Worm (Caenorhabditis elegans) whole organism, L4 larva: ENCODE data around the gene K02D10.2.

Experiments
- D1046.2 ChIP-seq: fragments of 200-800 bp; sonication (Bioruptor generic); IDR thresholded peaks from 2 replicates; pipeline ENCODE4 v1.3.6; 2022; ENCODE audit warnings: missing genetic modification characterization, missing compliant biosample characterization
- F10B5.3 ChIP-seq: sonication (generic microtip); optimal IDR thresholded peaks from 2 replicates; lab custom pipeline; 2016; ENCODE audit warnings: mild to moderate bottlenecking, missing genetic modification characterization, missing compliant biosample characterization
- F26F4.8 ChIP-seq: fragments of 200-800 bp; sonication (Bioruptor generic); conservative IDR thresholded peaks from 2 replicates; pipeline ENCODE4 v1.3.6; 2022; ENCODE audit warnings: missing genetic modification characterization, missing compliant biosample characterization
- F49E8.2 ChIP-seq: sonication (generic microtip); optimal IDR thresholded peaks from 2 replicates; lab custom pipeline; 2016; ENCODE audit warnings: missing compliant biosample characterization, mild to moderate bottlenecking, missing genetic modification characterization, borderline replicate concordance
- R02D3.7 ChIP-seq: fragments of 150-350 bp; sonication (generic microtip); optimal IDR thresholded peaks from 3 replicates; lab custom pipeline; 2014; ENCODE audit warnings: missing biosample characterization, missing genetic modification characterization
- Y105C5A.15 ChIP-seq: fragments of 200-800 bp; sonication (Bioruptor generic); IDR thresholded peaks from 2 replicates; pipeline ENCODE4 v1.3.6; 2022; ENCODE audit warnings: missing genetic modification characterization, missing compliant biosample characterization
- ZK337.2 ChIP-seq: fragments of 200-800 bp; sonication (Bioruptor generic); IDR thresholded peaks from 2 replicates; pipeline ENCODE4 v1.3.6; 2022; ENCODE audit warnings: missing genetic modification reagents, missing genetic modification characterization, missing compliant biosample characterization
- aly-2 ChIP-seq: sonication (generic microtip); optimal IDR thresholded peaks from 2 replicates; lab custom pipeline; 2018; ENCODE audit warnings: missing biosample characterization, missing genetic modification characterization
- ama-1 ChIP-seq: fragments of 150-350 bp; optimal IDR thresholded peaks from 2 replicates; lab custom pipeline; 2014; ENCODE audit warnings: inconsistent platforms, mixed read lengths
- arid-1 ChIP-seq: fragments of 200-800 bp; sonication (Bioruptor generic); conservative IDR thresholded peaks from 2 replicates; pipeline ENCODE4 v1.3.6; 2022; ENCODE audit warnings: missing genetic modification reagents, missing genetic modification characterization, missing compliant biosample characterization
- ceh-20 ChIP-seq: fragments of 200-800 bp; sonication (Bioruptor generic); IDR thresholded peaks from 2 replicates; pipeline ENCODE4 v1.3.6; 2022; ENCODE audit warnings: missing genetic modification reagents, missing genetic modification characterization, missing compliant biosample characterization
- ceh-32 ChIP-seq: sonication (generic microtip); optimal IDR thresholded peaks from 2 replicates; lab custom pipeline; 2016; ENCODE audit warnings: mild to moderate bottlenecking, missing genetic modification characterization, missing compliant biosample characterization; ENCODE audit not compliant: poor library complexity
- ceh-44 ChIP-seq: fragments of 200-800 bp; sonication (Bioruptor generic); IDR thresholded peaks from 2 replicates; pipeline ENCODE4 v1.3.6; 2022; ENCODE audit warnings: missing genetic modification reagents, missing genetic modification characterization, missing compliant biosample characterization
- ceh-62 ChIP-seq: sonication (generic microtip); optimal IDR thresholded peaks from 2 replicates; lab custom pipeline; 2017; ENCODE audit warnings: missing biosample characterization, missing genetic modification characterization
- cey-2 ChIP-seq: sonication (generic microtip); optimal IDR thresholded peaks from 3 replicates; lab custom pipeline; 2017; ENCODE audit warnings: missing genetic modification characterization, mild to moderate bottlenecking, missing compliant biosample characterization, antibody characterized with exemption, borderline replicate concordance; ENCODE audit not compliant: insufficient read depth
- ctbp-1 ChIP-seq: fragments of 200-800 bp; sonication (Bioruptor generic); IDR thresholded peaks from 2 replicates; pipeline ENCODE4 v1.3.6; 2022; ENCODE audit warnings: missing genetic modification reagents, missing genetic modification characterization, missing compliant biosample characterization
- daf-12 ChIP-seq: fragments of 150-350 bp; optimal IDR thresholded peaks from 2 replicates; lab custom pipeline; 2014; ENCODE audit warnings: missing biosample characterization, missing genetic modification reagents, missing genetic modification characterization
- daf-16 ChIP-seq, 3 experiments: sonication (generic microtip); optimal IDR thresholded peaks; 2 replicates each; lab custom pipeline; 2016 to 2017; ENCODE audit warnings: missing genetic modification characterization in 3 of 3, missing genetic modification reagents in 3 of 3, mild to moderate bottlenecking in 2 of 3, missing compliant biosample characterization in 2 of 3, missing biosample characterization in 1 of 3, moderate library complexity in 1 of 3
- daf-19 ChIP-seq: fragments of 200-800 bp; sonication (Bioruptor generic); conservative IDR thresholded peaks from 2 replicates; pipeline ENCODE4 v1.3.6; 2022; ENCODE audit warnings: missing genetic modification characterization, missing compliant biosample characterization
- daf-8 ChIP-seq: fragments of 200-800 bp; sonication (Bioruptor generic); IDR thresholded peaks from 2 replicates; pipeline ENCODE4 v1.3.6; 2022; ENCODE audit warnings: missing genetic modification characterization, missing compliant biosample characterization
- dmd-9 ChIP-seq: fragments of 200-800 bp; sonication (Bioruptor generic); IDR thresholded peaks from 2 replicates; pipeline ENCODE4 v1.3.6; 2022; ENCODE audit warnings: missing genetic modification reagents, missing genetic modification characterization, missing compliant biosample characterization
- duxl-1 ChIP-seq: sonication (generic microtip); optimal IDR thresholded peaks from 2 replicates; lab custom pipeline; 2016; ENCODE audit warnings: mild to moderate bottlenecking, missing genetic modification characterization, moderate library complexity, missing compliant biosample characterization; ENCODE audit not compliant: poor library complexity
- hlh-30 ChIP-seq: sonication (generic microtip); optimal IDR thresholded peaks from 2 replicates; lab custom pipeline; 2017; ENCODE audit warnings: antibody characterized with exemption, mild to moderate bottlenecking, missing genetic modification characterization, missing compliant biosample characterization; ENCODE audit not compliant: insufficient read depth
- lim-7 ChIP-seq: fragments of 200-800 bp; sonication (Bioruptor generic); IDR thresholded peaks from 2 replicates; pipeline ENCODE4 v1.3.6; 2022; ENCODE audit warnings: missing genetic modification characterization, missing compliant biosample characterization
- lin-29 ChIP-seq: fragments of 200-800 bp; sonication (Bioruptor generic); IDR thresholded peaks from 2 replicates; pipeline ENCODE4 v1.3.6; 2022; ENCODE audit warnings: missing genetic modification reagents, missing genetic modification characterization, missing compliant biosample characterization
- lin-38 ChIP-seq: fragments of 200-800 bp; sonication (Bioruptor generic); IDR thresholded peaks from 2 replicates; pipeline ENCODE4 v1.3.6; 2022; ENCODE audit warnings: missing genetic modification reagents, missing genetic modification characterization, missing compliant biosample characterization
- lin-39 ChIP-seq: fragments of 150-350 bp; optimal IDR thresholded peaks from 2 replicates; lab custom pipeline; 2014; ENCODE audit warnings: missing biosample characterization, missing genetic modification reagents, missing genetic modification characterization
- lir-3 ChIP-seq: sonication (generic microtip); optimal IDR thresholded peaks from 2 replicates; lab custom pipeline; 2016; ENCODE audit warnings: mild to moderate bottlenecking, missing genetic modification characterization, missing compliant biosample characterization
- madf-5 ChIP-seq, 2 experiments: fragments of 200-800 bp; sonication (Bioruptor generic); IDR thresholded peaks; 2 replicates each; pipeline ENCODE4 v1.3.6; 2022; ENCODE audit warnings: missing compliant biosample characterization in 2 of 2, missing genetic modification characterization in 2 of 2
- madf-9 ChIP-seq: fragments of 200-800 bp; sonication (Bioruptor generic); conservative IDR thresholded peaks from 2 replicates; pipeline ENCODE4 v1.3.6; 2022; ENCODE audit warnings: missing genetic modification reagents, missing genetic modification characterization, missing compliant biosample characterization
- mep-1 ChIP-seq: fragments of 150-350 bp; sonication (generic microtip); optimal IDR thresholded peaks from 3 replicates; lab custom pipeline; 2014; ENCODE audit warnings: missing biosample characterization, missing genetic modification characterization
- nhr-10 ChIP-seq: fragments of 150-350 bp; optimal IDR thresholded peaks from 2 replicates; lab custom pipeline; 2014; ENCODE audit warnings: missing biosample characterization, missing genetic modification characterization
- nhr-48 ChIP-seq: sonication (generic microtip); optimal IDR thresholded peaks from 2 replicates; lab custom pipeline; 2016; ENCODE audit warnings: mild to moderate bottlenecking, missing genetic modification characterization, missing compliant biosample characterization
- nhr-6 ChIP-seq: fragments of 150-350 bp; optimal IDR thresholded peaks from 2 replicates; lab custom pipeline; 2014; ENCODE audit warnings: missing biosample characterization, missing genetic modification characterization
- nhr-76 ChIP-seq: fragments of 150-350 bp; optimal IDR thresholded peaks from 2 replicates; lab custom pipeline; 2014; ENCODE audit warnings: missing biosample characterization, missing genetic modification characterization
- pha-4 ChIP-seq, 2 experiments: fragments of 150-350 bp in 1 of 2; fragments of 200-800 bp in 1 of 2; sonication (Bioruptor generic) in 1 of 2; IDR thresholded peaks in 1 of 2; optimal IDR thresholded peaks in 1 of 2; 2 replicates each; pipeline versions ENCODE4 v1.3.6 to Lab custom; 2014 to 2022; ENCODE audit warnings: missing genetic modification characterization in 2 of 2, missing genetic modification reagents in 2 of 2, missing biosample characterization in 1 of 2, missing compliant biosample characterization in 1 of 2
- sdz-12 ChIP-seq: fragments of 200-800 bp; sonication (Bioruptor generic); optimal IDR thresholded peaks from 2 replicates; lab custom pipeline; 2018; ENCODE audit warnings: mild to moderate bottlenecking, missing genetic modification characterization, missing compliant biosample characterization
- set-16 ChIP-seq: fragments of 200-800 bp; sonication (Bioruptor generic); IDR thresholded peaks from 2 replicates; pipeline ENCODE4 v1.3.6; 2022; ENCODE audit warnings: missing genetic modification reagents, missing genetic modification characterization, missing compliant biosample characterization
- snpc-4 ChIP-seq: fragments of 150-350 bp; optimal IDR thresholded peaks from 2 replicates; lab custom pipeline; 2014; ENCODE audit warnings: missing biosample characterization, missing genetic modification characterization
- spr-1 ChIP-seq: sonication (generic microtip); optimal IDR thresholded peaks from 2 replicates; lab custom pipeline; 2016; ENCODE audit warnings: mild to moderate bottlenecking, missing genetic modification characterization, missing compliant biosample characterization
- tag-97 ChIP-seq: fragments of 200-800 bp; sonication (Bioruptor generic); IDR thresholded peaks from 2 replicates; pipeline ENCODE4 v1.3.6; 2022; ENCODE audit warnings: missing genetic modification characterization, missing compliant biosample characterization
- unc-39 ChIP-seq: sonication (generic microtip); optimal IDR thresholded peaks from 2 replicates; lab custom pipeline; 2017; ENCODE audit warnings: missing biosample characterization, missing genetic modification characterization
- unc-62 ChIP-seq, 3 experiments: fragments of 150-350 bp in 1 of 3; sonication (generic microtip); optimal IDR thresholded peaks in 2 of 3; peaks in 1 of 3; 1 replicate in 1 of 3; 2 replicates in 2 of 3; lab custom pipeline; 2014 to 2017; ENCODE audit warnings: missing biosample characterization in 3 of 3, missing genetic modification characterization in 3 of 3, missing genetic modification reagents in 3 of 3, missing genotype in 1 of 3
- vab-7 ChIP-seq: fragments of 200-800 bp; sonication (Bioruptor generic); IDR thresholded peaks from 2 replicates; pipeline ENCODE4 v1.3.6; 2022; ENCODE audit warnings: missing genetic modification reagents, missing genetic modification characterization, missing compliant biosample characterization
- zfp-2 ChIP-seq: sonication (generic microtip); optimal IDR thresholded peaks from 2 replicates; lab custom pipeline; 2016; ENCODE audit warnings: mild to moderate bottlenecking, missing genetic modification characterization, missing compliant biosample characterization
- zfp-3 ChIP-seq: fragments of 200-800 bp; sonication (Bioruptor generic); conservative IDR thresholded peaks from 2 replicates; pipeline ENCODE4 v1.3.6; 2022; ENCODE audit warnings: missing genetic modification reagents, missing genetic modification characterization, missing compliant biosample characterization

The K02D10.2 gene

ce11 chrIII:8734327-8734885 lies 36.7 kb downstream of the K02D10.2 start (continued):
- TF ChIP-seq lin-38 (GFP tag; lab: Robert Waterston, UW) = no peak
- TF ChIP-seq unc-62 (GFP tag; optimal IDR thresholded peaks at IDR 0.05 in 1 of 2; lab: Kevin White, UChicago) = peak in 1 of 2 experiments; percentile 82
- TF ChIP-seq unc-62 (tag; optimal IDR thresholded peaks at IDR 0.05; lab: Kevin White, UChicago) = no peak
- no peak for TF ChIP-seq R02D3.7
- TF ChIP-seq cey-2 (tag; lab: Kevin White, UChicago) = no peak
- TF ChIP-seq snpc-4 (tag; lab: Kevin White, UChicago) = no peak
- TF ChIP-seq mep-1 (tag; lab: Kevin White, UChicago) = peak; percentile 41
- no peak for TF ChIP-seq F26F4.8 (GFP tag; lab: Robert Waterston, UW)
- no peak for TF ChIP-seq ama-1 (lab: Kevin White, UChicago)
- no peak for TF ChIP-seq spr-1 (tag; lab: Kevin White, UChicago)
- TF ChIP-seq lir-3 (tag; lab: Kevin White, UChicago) = no peak
- no peak for TF ChIP-seq dmd-9 (GFP tag; lab: Robert Waterston, UW)
- TF ChIP-seq ceh-32 (tag; lab: Kevin White, UChicago) = no peak
- TF ChIP-seq madf-5 (GFP tag; IDR thresholded peaks at IDR 0.05; lab: Robert Waterston, UW) = no peak
- TF ChIP-seq nhr-10 = no peak
- no peak for TF ChIP-seq unc-39 (tag; lab: Kevin White, UChicago)
- TF ChIP-seq F49E8.2 (tag; lab: Kevin White, UChicago) = no peak
- no peak for TF ChIP-seq zfp-3 (GFP tag; lab: Robert Waterston, UW)
- TF ChIP-seq daf-8 (GFP tag; lab: Robert Waterston, UW) = no peak

DNA sequence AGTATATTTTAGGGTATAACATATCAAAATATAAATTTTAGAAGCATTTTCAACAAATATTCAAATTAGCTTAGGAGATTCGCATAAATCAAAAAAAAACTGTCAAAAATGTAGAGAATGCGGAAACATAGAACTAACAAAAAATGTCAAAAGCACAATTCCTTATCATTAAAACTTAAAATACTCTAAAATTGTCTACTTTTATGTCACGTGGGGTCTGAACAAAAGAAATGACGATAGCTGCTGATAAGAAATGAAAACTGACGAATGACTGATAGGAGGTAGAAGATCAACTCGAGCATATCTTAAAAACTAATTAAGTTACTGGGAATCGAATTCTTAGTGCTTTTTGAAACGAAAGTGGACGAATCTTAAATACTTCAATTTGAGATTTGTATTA lies 37.4 kb downstream of the K02D10.2 start:
- TF ChIP-seq D1046.2 = no peak
- TF ChIP-seq ceh-20 (GFP tag; lab: Robert Waterston, UW) = 0 out of 2 replicates have a peak, but pooled peaks have one; percentile 11
- TF ChIP-seq madf-9 (GFP tag; lab: Robert Waterston, UW) = no peak
- no peak for TF ChIP-seq tag-97
- TF ChIP-seq daf-19 (GFP tag; lab: Robert Waterston, UW) = no peak
- no peak for TF ChIP-seq lin-29 (GFP tag; lab: Robert Waterston, UW)
- no peak for TF ChIP-seq nhr-48 (tag; lab: Kevin White, UChicago)
- TF ChIP-seq lin-39 (tag; lab: Kevin White, UChicago) = no peak
- TF ChIP-seq duxl-1 (tag; lab: Kevin White, UChicago) = no peak
- no peak for TF ChIP-seq ceh-44
- TF ChIP-seq zfp-2 (tag; lab: Kevin White, UChicago) = no peak
- no peak for TF ChIP-seq daf-8 (GFP tag; lab: Robert Waterston, UW)
- TF ChIP-seq arid-1 = no peak
- no peak for TF ChIP-seq ctbp-1
- no peak for TF ChIP-seq lim-7
- no peak for TF ChIP-seq zfp-3 (GFP tag; lab: Robert Waterston, UW)
- no peak for TF ChIP-seq sdz-12 (GFP tag; lab: Kevin White, UChicago)
- no peak for TF ChIP-seq madf-5 (GFP tag; IDR thresholded peaks at IDR 0.05; lab: Robert Waterston, UW)
- no peak for TF ChIP-seq aly-2
- TF ChIP-seq nhr-6 (tag; lab: Kevin White, UChicago) = no peak
- TF ChIP-seq set-16 = no peak
- TF ChIP-seq cey-2 (tag; lab: Kevin White, UChicago) = no peak
- no peak for TF ChIP-seq pha-4 (GFP tag; IDR thresholded peaks at IDR 0.05; lab: Robert Waterston, UW)
- TF ChIP-seq pha-4 (tag; optimal IDR thresholded peaks at IDR 0.05; lab: Kevin White, UChicago) = no peak
- peak in 1 of 2 experiments; percentile 28 for TF ChIP-seq daf-16 (GFP tag; optimal IDR thresholded peaks at IDR 0.05; lab: Kevin White, UChicago)
- peak; percentile 52 for TF ChIP-seq daf-16 (tag; optimal IDR thresholded peaks at IDR 0.05; lab: Kevin White, UChicago)
- TF ChIP-seq unc-62 (GFP tag; optimal IDR thresholded peaks at IDR 0.05 in 1 of 2; lab: Kevin White, UChicago) = no peak
- no peak for TF ChIP-seq unc-62 (tag; optimal IDR thresholded peaks at IDR 0.05; lab: Kevin White, UChicago)
- TF ChIP-seq vab-7 (GFP tag; lab: Robert Waterston, UW) = no peak
- TF ChIP-seq ZK337.2 = no peak
- peak; percentile 53 for TF ChIP-seq hlh-30 (tag; lab: Kevin White, UChicago)
- TF ChIP-seq Y105C5A.15 (GFP tag; lab: Robert Waterston, UW) = no peak
- no peak for TF ChIP-seq spr-1 (tag; lab: Kevin White, UChicago)
- no peak for TF ChIP-seq daf-12 (tag; lab: Kevin White, UChicago)
- no peak for TF ChIP-seq ama-1 (lab: Kevin White, UChicago)
- TF ChIP-seq F26F4.8 (GFP tag; lab: Robert Waterston, UW) = no peak
- no peak for TF ChIP-seq ceh-62 (tag; lab: Kevin White, UChicago)
- no peak for TF ChIP-seq nhr-76 (tag; lab: Kevin White, UChicago)
- no peak for TF ChIP-seq F10B5.3 (tag; lab: Kevin White, UChicago)
